Worm (Caenorhabditis elegans): ENCODE results near the gene tag-329.

Gene tag-329

DNA sequence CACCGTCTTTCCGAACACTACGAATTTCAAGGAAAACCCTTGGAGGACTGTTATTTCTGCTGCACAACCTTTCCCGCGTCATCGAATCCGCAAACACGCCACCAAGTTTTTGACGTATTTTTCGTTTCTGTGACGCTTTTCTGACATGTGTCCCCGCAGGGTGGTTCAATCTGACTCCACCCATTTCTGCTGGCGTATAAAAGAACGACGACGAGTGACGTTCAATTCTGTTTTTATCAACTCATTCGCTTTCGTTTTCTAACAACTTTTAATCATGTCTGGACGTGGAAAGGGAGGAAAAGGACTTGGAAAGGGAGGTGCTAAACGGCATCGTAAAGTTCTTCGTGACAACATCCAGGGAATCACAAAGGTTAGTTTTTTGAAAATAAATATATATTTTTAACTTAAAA is 12.1 kb downstream of the tag-329 start, which contains the start of gene his-37:
Gene his-37, plus strand, starts transcription at position 246 of the 410 bp plus-strand sequence.
- peak; percentile 76 for TF ChIP-seq sptf-1 (tag; optimal IDR thresholded peaks at IDR 0.05)
- TF ChIP-seq sem-2 (GFP tag; optimal IDR thresholded peaks at IDR 0.05): no peak
- TF ChIP-seq mep-1 (tag; optimal IDR thresholded peaks at IDR 0.05): peak; percentile 97
- TF ChIP-seq ham-2 (GFP tag; optimal IDR thresholded peaks at IDR 0.05): peak; percentile 29
- TF ChIP-seq ztf-11 (tag; optimal IDR thresholded peaks at IDR 0.05): peak; percentile 78
- peak; percentile 49 for TF ChIP-seq cnd-1 (tag; optimal IDR thresholded peaks at IDR 0.05)
- TF ChIP-seq ceh-83 (GFP tag; optimal IDR thresholded peaks at IDR 0.05): peak; percentile 68
- no peak for TF ChIP-seq blmp-1 (tag; optimal IDR thresholded peaks at IDR 0.05)
- TF ChIP-seq nhr-12 (tag; optimal IDR thresholded peaks at IDR 0.05): no peak
- peak; percentile 54 for TF ChIP-seq ceh-43 (GFP tag; optimal IDR thresholded peaks at IDR 0.05)
- TF ChIP-seq nhr-2 (tag; optimal IDR thresholded peaks at IDR 0.05): peak; percentile 38
- no peak for TF ChIP-seq unc-39 (tag; optimal IDR thresholded peaks at IDR 0.05)
- TF ChIP-seq nhr-28 (tag; optimal IDR thresholded peaks at IDR 0.05): peak; percentile 33
- peak; percentile 36 for TF ChIP-seq mab-5 (tag; optimal IDR thresholded peaks at IDR 0.05)
- TF ChIP-seq hlh-1 (tag; optimal IDR thresholded peaks at IDR 0.05): peak; percentile 76
- peak; percentile 8 for TF ChIP-seq lin-32 (GFP tag; optimal IDR thresholded peaks at IDR 0.05)
- TF ChIP-seq pha-4 (tag; optimal IDR thresholded peaks at IDR 0.05): peak; percentile 95
- peak; percentile 70 for TF ChIP-seq mls-2 (tag; optimal IDR thresholded peaks at IDR 0.05)
- no peak for TF ChIP-seq snpc-4 (tag; optimal IDR thresholded peaks at IDR 0.05)
- peak; percentile 96 for TF ChIP-seq nhr-237 (tag; optimal IDR thresholded peaks at IDR 0.05)
- TF ChIP-seq drap-1 (GFP tag; optimal IDR thresholded peaks at IDR 0.05): peak; percentile 79
- peak; percentile 78 for TF ChIP-seq ces-1 (GFP tag; optimal IDR thresholded peaks at IDR 0.05)
- peak; percentile 86 for TF ChIP-seq ceh-39 (tag; optimal IDR thresholded peaks at IDR 0.05)
- no peak for TF ChIP-seq zip-8 (tag; optimal IDR thresholded peaks at IDR 0.05)
- peak; percentile 72 for TF ChIP-seq M03D4.4 (tag; optimal IDR thresholded peaks at IDR 0.05)
- no peak for TF ChIP-seq bed-3 (GFP tag; optimal IDR thresholded peaks at IDR 0.05)
- TF ChIP-seq unc-120 (tag; optimal IDR thresholded peaks at IDR 0.05; ENCODE audit: poor library complexity, severe bottlenecking): peak; percentile 85
- no peak for TF ChIP-seq elt-1 (tag; optimal IDR thresholded peaks at IDR 0.05; ENCODE audit: borderline replicate concordance, insufficient read depth)
- TF ChIP-seq lin-13 (tag; optimal IDR thresholded peaks at IDR 0.05): peak; percentile 96
- TF ChIP-seq flh-1 (GFP tag; optimal IDR thresholded peaks at IDR 0.05): no peak
- no peak for TF ChIP-seq nhr-76 (tag; optimal IDR thresholded peaks at IDR 0.05)
- peak; percentile 59 for TF ChIP-seq tbx-8 (GFP tag; optimal IDR thresholded peaks at IDR 0.05)
- peak; percentile 54 for TF ChIP-seq elt-3 (tag; optimal IDR thresholded peaks at IDR 0.05)
- TF ChIP-seq lsy-2 (tag; optimal IDR thresholded peaks at IDR 0.05): peak; percentile 86
- TF ChIP-seq unc-62 (GFP tag; optimal IDR thresholded peaks at IDR 0.05): peak; percentile 97

DNA sequence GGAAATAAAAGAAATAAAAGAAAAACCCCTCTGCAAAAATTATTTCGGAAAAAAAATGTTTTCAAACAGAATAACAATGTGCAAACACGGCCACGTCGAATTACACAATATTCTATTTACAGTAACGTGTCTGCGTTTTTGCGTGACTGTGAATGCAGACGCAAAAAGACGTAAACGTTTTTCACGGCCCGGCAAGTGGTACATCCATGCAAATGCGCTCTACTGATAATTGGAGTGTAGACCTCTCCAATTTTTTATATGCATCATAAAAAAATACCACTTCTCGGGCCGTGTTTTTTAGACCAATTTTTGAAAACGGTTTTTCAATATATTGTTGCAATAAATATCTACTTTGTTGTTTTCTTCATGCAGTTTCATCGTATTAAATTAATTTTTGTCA is 14.7 kb downstream of the tag-329 start, which contains the start of gene nstp-10:
Gene nstp-10, minus strand, starts transcription at position 378 of the 400 bp plus-strand sequence.
- TF ChIP-seq bed-3 (GFP tag; optimal IDR thresholded peaks at IDR 0.05) (no peak), nhr-28 (tag; optimal IDR thresholded peaks at IDR 0.05) (no peak), M03D4.4 (tag; optimal IDR thresholded peaks at IDR 0.05) (no peak), tbx-8 (GFP tag; optimal IDR thresholded peaks at IDR 0.05) (no peak), unc-120 (tag; optimal IDR thresholded peaks at IDR 0.05; ENCODE audit: poor library complexity, severe bottlenecking) (no peak), nhr-237 (tag; optimal IDR thresholded peaks at IDR 0.05) (peak; percentile 8), ces-1 (GFP tag; optimal IDR thresholded peaks at IDR 0.05) (peak; percentile 28), hlh-1 (tag; optimal IDR thresholded peaks at IDR 0.05) (no peak), lin-13 (tag; optimal IDR thresholded peaks at IDR 0.05) (peak; percentile 47), pha-4 (tag; optimal IDR thresholded peaks at IDR 0.05) (no peak), ztf-11 (tag; optimal IDR thresholded peaks at IDR 0.05) (no peak), mep-1 (tag; optimal IDR thresholded peaks at IDR 0.05) (peak; percentile 81), snpc-4 (tag; optimal IDR thresholded peaks at IDR 0.05) (no peak), unc-39 (tag; optimal IDR thresholded peaks at IDR 0.05) (no peak), ceh-39 (tag; optimal IDR thresholded peaks at IDR 0.05) (no peak), nhr-2 (tag; optimal IDR thresholded peaks at IDR 0.05) (no peak), blmp-1 (tag; optimal IDR thresholded peaks at IDR 0.05) (no peak), lin-32 (GFP tag; optimal IDR thresholded peaks at IDR 0.05) (no peak), drap-1 (GFP tag; optimal IDR thresholded peaks at IDR 0.05) (no peak), nhr-76 (tag; optimal IDR thresholded peaks at IDR 0.05) (no peak), lsy-2 (tag; optimal IDR thresholded peaks at IDR 0.05) (peak; percentile 84), mls-2 (tag; optimal IDR thresholded peaks at IDR 0.05) (no peak), ceh-43 (GFP tag; optimal IDR thresholded peaks at IDR 0.05) (no peak), cnd-1 (tag; optimal IDR thresholded peaks at IDR 0.05) (no peak), ceh-83 (GFP tag; optimal IDR thresholded peaks at IDR 0.05) (no peak), elt-3 (tag; optimal IDR thresholded peaks at IDR 0.05) (no peak), ham-2 (GFP tag; optimal IDR thresholded peaks at IDR 0.05) (no peak)

DNA sequence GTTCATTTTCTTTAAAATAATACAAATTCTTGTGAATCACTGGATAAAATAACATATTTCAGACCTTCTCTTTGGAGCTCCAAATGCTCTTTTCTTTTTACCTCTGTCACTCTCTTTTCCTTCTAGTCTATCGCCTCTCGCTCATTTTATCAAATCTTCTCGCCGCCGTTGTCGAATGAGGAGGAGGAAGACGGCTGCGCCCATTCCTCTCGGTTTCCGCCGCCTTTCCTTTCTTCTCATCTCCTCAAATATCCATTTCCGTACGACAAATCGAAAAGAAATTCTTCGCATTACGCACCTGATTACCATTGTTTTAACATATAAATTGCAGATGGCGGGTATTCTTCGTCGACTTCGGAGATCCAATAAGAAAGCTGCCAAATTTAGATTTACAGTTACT is 15.6 kb downstream of the tag-329 start, which contains the start of gene ehbp-1:
Gene ehbp-1, plus strand, starts transcription at position 332 of the 400 bp plus-strand sequence.
- TF ChIP-seq lsy-2 (tag; optimal IDR thresholded peaks at IDR 0.05) (no peak), ham-2 (GFP tag; optimal IDR thresholded peaks at IDR 0.05) (no peak), unc-120 (tag; optimal IDR thresholded peaks at IDR 0.05; ENCODE audit: poor library complexity, severe bottlenecking) (peak; percentile 58), elt-1 (tag; optimal IDR thresholded peaks at IDR 0.05; ENCODE audit: borderline replicate concordance, insufficient read depth) (no peak), ces-1 (GFP tag; optimal IDR thresholded peaks at IDR 0.05) (peak; percentile 78)

Data from whole organism, mixed stage, embryonic.